Fruit fly (Drosophila melanogaster) whole organism, prepupa: ENCODE data around the gene CG15021.

Experiments
- Blimp-1 ChIP-seq: fragments of 200-800 bp; sonication (Bioruptor generic); optimal IDR thresholded peaks from 3 replicates; lab custom pipeline; 2017; ENCODE audit warnings: missing biosample characterization, missing genetic modification characterization, mild to moderate bottlenecking, moderate library complexity, missing genetic modification reagents
- CG10631 ChIP-seq: fragments of 200-800 bp; sonication (Bioruptor generic); optimal IDR thresholded peaks from 2 replicates; lab custom pipeline; 2016; ENCODE audit warnings: missing biosample characterization, missing genetic modification characterization
- CG10669 ChIP-seq: fragments of 200-800 bp; sonication (Bioruptor generic); optimal IDR thresholded peaks from 3 replicates; lab custom pipeline; 2018; ENCODE audit warnings: missing biosample characterization, mild to moderate bottlenecking, missing genetic modification characterization, moderate library complexity
- CG11762 ChIP-seq: fragments of 200-800 bp; sonication (Bioruptor generic); optimal IDR thresholded peaks from 3 replicates; lab custom pipeline; 2016; ENCODE audit warnings: missing biosample characterization, missing genetic modification characterization; ENCODE audit not compliant: insufficient read depth
- CG15336 ChIP-seq: fragments of 200-800 bp; sonication (Bioruptor generic); IDR thresholded peaks from 2 replicates; pipeline ENCODE4 v1.3.6; 2022; ENCODE audit warnings: missing biosample characterization, missing genetic modification characterization
- CG1621 ChIP-seq: fragments of 200-800 bp; sonication (Bioruptor generic); optimal IDR thresholded peaks from 3 replicates; lab custom pipeline; 2018; ENCODE audit warnings: missing biosample characterization, mild to moderate bottlenecking, missing genetic modification characterization
- CG16779 ChIP-seq: fragments of 200-800 bp; sonication (Bioruptor generic); optimal IDR thresholded peaks from 3 replicates; lab custom pipeline; 2017; ENCODE audit warnings: missing biosample characterization, mild to moderate bottlenecking, missing genetic modification characterization
- CG31627 ChIP-seq: fragments of 200-800 bp; sonication (Bioruptor generic); optimal IDR thresholded peaks from 3 replicates; lab custom pipeline; 2016; ENCODE audit warnings: missing biosample characterization, missing genetic modification characterization
- CG32006 ChIP-seq: fragments of 200-800 bp; sonication (Bioruptor generic); optimal IDR thresholded peaks from 3 replicates; lab custom pipeline; 2017; ENCODE audit warnings: missing biosample characterization, mild to moderate bottlenecking, missing genetic modification characterization
- CG3919 ChIP-seq: fragments of 200-800 bp; sonication (Bioruptor generic); optimal IDR thresholded peaks from 3 replicates; lab custom pipeline; 2016; ENCODE audit warnings: missing biosample characterization, missing genetic modification characterization
- CG4318 ChIP-seq: fragments of 200-800 bp; sonication (Bioruptor generic); optimal IDR thresholded peaks from 3 replicates; lab custom pipeline; 2017; ENCODE audit warnings: missing biosample characterization, mild to moderate bottlenecking, missing genetic modification characterization
- CG6163 ChIP-seq: fragments of 200-800 bp; sonication (Bioruptor generic); IDR thresholded peaks from 3 replicates; pipeline ENCODE4 v1.3.6; 2022; ENCODE audit warnings: missing biosample characterization, missing genetic modification characterization
- CG6276 ChIP-seq: fragments of 200-800 bp; sonication (Bioruptor generic); optimal IDR thresholded peaks from 2 replicates; lab custom pipeline; 2017; ENCODE audit warnings: missing biosample characterization, mild to moderate bottlenecking, missing genetic modification characterization
- CG6792 ChIP-seq: fragments of 200-800 bp; sonication (Bioruptor generic); optimal IDR thresholded peaks from 3 replicates; lab custom pipeline; 2016; ENCODE audit warnings: missing biosample characterization, missing genetic modification characterization
- CG6854 ChIP-seq: fragments of 200-800 bp; sonication (Bioruptor generic); optimal IDR thresholded peaks from 2 replicates; lab custom pipeline; 2017; ENCODE audit warnings: missing biosample characterization, mild to moderate bottlenecking, missing genetic modification characterization
- CG7368 ChIP-seq: fragments of 200-800 bp; sonication (Bioruptor generic); optimal IDR thresholded peaks from 3 replicates; lab custom pipeline; 2016; ENCODE audit warnings: missing biosample characterization, missing genetic modification characterization
- CG8119 ChIP-seq: fragments of 200-800 bp; sonication (Bioruptor generic); IDR thresholded peaks from 3 replicates; pipeline ENCODE4 v1.3.6; 2022; ENCODE audit warnings: missing biosample characterization, missing genetic modification characterization
- CG8632 ChIP-seq: fragments of 200-800 bp; sonication (Bioruptor generic); optimal IDR thresholded peaks from 3 replicates; lab custom pipeline; 2016; ENCODE audit warnings: missing biosample characterization, missing genetic modification characterization
- Eip75B ChIP-seq: fragments of 200-800 bp; sonication (Bioruptor generic); optimal IDR thresholded peaks from 3 replicates; lab custom pipeline; 2016; ENCODE audit warnings: missing biosample characterization, missing genetic modification characterization
- Eip78C ChIP-seq: fragments of 200-800 bp; sonication (Bioruptor generic); peaks from one replicate; lab custom pipeline; 2016; ENCODE audit warnings: missing biosample characterization, missing genetic modification characterization
- Eip93F ChIP-seq: fragments of 200-800 bp; sonication (Bioruptor generic); optimal IDR thresholded peaks from 2 replicates; lab custom pipeline; 2016; ENCODE audit warnings: missing biosample characterization, mild to moderate bottlenecking, missing genetic modification characterization
- Ets96B ChIP-seq: fragments of 200-800 bp; optimal IDR thresholded peaks from 2 replicates; lab custom pipeline; 2019; ENCODE audit warnings: missing biosample characterization, mild to moderate bottlenecking, missing genetic modification characterization, moderate library complexity
- Hr39 ChIP-seq: fragments of 200-800 bp; sonication (Bioruptor generic); optimal IDR thresholded peaks from 2 replicates; lab custom pipeline; 2016; ENCODE audit warnings: missing biosample characterization, missing genetic modification characterization
- Hr4 ChIP-seq: fragments of 200-800 bp; sonication (Bioruptor generic); optimal IDR thresholded peaks from 3 replicates; lab custom pipeline; 2016; ENCODE audit warnings: missing biosample characterization, missing genetic modification characterization
- Lpt ChIP-seq: fragments of 200-800 bp; sonication (Bioruptor generic); optimal IDR thresholded peaks from 3 replicates; lab custom pipeline; 2016; ENCODE audit warnings: missing biosample characterization, missing genetic modification characterization
- Met ChIP-seq: fragments of 200-800 bp; sonication (Bioruptor generic); optimal IDR thresholded peaks from 3 replicates; lab custom pipeline; 2016; ENCODE audit warnings: missing biosample characterization, missing genetic modification characterization
- OdsH ChIP-seq: fragments of 200-800 bp; sonication (Bioruptor generic); optimal IDR thresholded peaks from 3 replicates; lab custom pipeline; 2016; ENCODE audit warnings: missing biosample characterization, missing genetic modification characterization
- Smox ChIP-seq: fragments of 200-800 bp; sonication (Bioruptor generic); optimal IDR thresholded peaks from 3 replicates; lab custom pipeline; 2016; ENCODE audit warnings: missing biosample characterization, missing genetic modification characterization
- Sox102F ChIP-seq: fragments of 200-800 bp; sonication (Bioruptor generic); optimal IDR thresholded peaks from 2 replicates; lab custom pipeline; 2016; ENCODE audit warnings: missing biosample characterization, mild to moderate bottlenecking, missing genetic modification characterization
- Sox15 ChIP-seq: fragments of 200-800 bp; sonication (Bioruptor generic); optimal IDR thresholded peaks from 3 replicates; lab custom pipeline; 2016; ENCODE audit warnings: missing biosample characterization, missing genetic modification characterization
- achi ChIP-seq: fragments of 200-800 bp; sonication (Bioruptor generic); optimal IDR thresholded peaks from 3 replicates; lab custom pipeline; 2016; ENCODE audit warnings: missing biosample characterization, missing genetic modification characterization
- acj6 ChIP-seq: fragments of 200-800 bp; sonication (Bioruptor generic); optimal IDR thresholded peaks from 3 replicates; lab custom pipeline; 2016; ENCODE audit warnings: missing biosample characterization, missing genetic modification characterization
- cyc ChIP-seq: fragments of 200-800 bp; sonication (Bioruptor generic); optimal IDR thresholded peaks from 3 replicates; lab custom pipeline; 2016; ENCODE audit warnings: missing biosample characterization, missing genetic modification characterization
- dac ChIP-seq: fragments of 200-800 bp; sonication (Bioruptor generic); optimal IDR thresholded peaks from 2 replicates; lab custom pipeline; 2017; ENCODE audit warnings: missing biosample characterization, mild to moderate bottlenecking, missing genetic modification characterization
- eg ChIP-seq: fragments of 200-800 bp; sonication (Bioruptor generic); IDR thresholded peaks from 3 replicates; pipeline ENCODE4 v1.3.6; 2022; ENCODE audit warnings: missing biosample characterization, missing genetic modification characterization
- fd59A ChIP-seq: fragments of 200-800 bp; sonication (Bioruptor generic); optimal IDR thresholded peaks from 2 replicates; lab custom pipeline; 2017; ENCODE audit warnings: missing biosample characterization, mild to moderate bottlenecking, missing genetic modification characterization, missing genetic modification reagents
- fd85E ChIP-seq: fragments of 200-800 bp; sonication (Bioruptor generic); optimal IDR thresholded peaks from 3 replicates; lab custom pipeline; 2016; ENCODE audit warnings: missing biosample characterization, missing genetic modification characterization
- lz ChIP-seq: fragments of 200-800 bp; sonication (Bioruptor generic); optimal IDR thresholded peaks from 3 replicates; lab custom pipeline; 2016; ENCODE audit warnings: missing biosample characterization, missing genetic modification characterization
- net ChIP-seq: fragments of 200-800 bp; sonication (Bioruptor generic); optimal IDR thresholded peaks from 3 replicates; lab custom pipeline; 2016; ENCODE audit warnings: missing biosample characterization, missing genetic modification characterization
- pdm3 ChIP-seq: fragments of 200-800 bp; sonication (Bioruptor generic); optimal IDR thresholded peaks from 3 replicates; lab custom pipeline; 2016; ENCODE audit warnings: missing biosample characterization, missing genetic modification characterization
- salr ChIP-seq, 2 experiments: fragments of 200-800 bp; sonication (Bioruptor generic); optimal IDR thresholded peaks; 3 replicates each; lab custom pipeline; 2016 to 2018; ENCODE audit warnings: missing biosample characterization in 2 of 2, missing genetic modification characterization in 2 of 2, mild to moderate bottlenecking in 1 of 2
- spab ChIP-seq: fragments of 200-800 bp; sonication (Bioruptor generic); optimal IDR thresholded peaks from 2 replicates; lab custom pipeline; 2017; ENCODE audit warnings: missing biosample characterization, mild to moderate bottlenecking, missing genetic modification characterization, missing genetic modification reagents
- ss ChIP-seq, 2 experiments: fragments of 200-800 bp; sonication (Bioruptor generic); optimal IDR thresholded peaks; 2 replicates in 1 of 2; 3 replicates in 1 of 2; lab custom pipeline; 2017 to 2018; ENCODE audit warnings: mild to moderate bottlenecking in 2 of 2, missing biosample characterization in 2 of 2, missing genetic modification characterization in 2 of 2, moderate library complexity in 1 of 2
- svp ChIP-seq: fragments of 200-800 bp; sonication (Bioruptor generic); peaks from one replicate; lab custom pipeline; 2016; ENCODE audit warnings: missing biosample characterization, missing genetic modification characterization
- vri ChIP-seq: fragments of 200-800 bp; sonication (Bioruptor generic); optimal IDR thresholded peaks from 3 replicates; lab custom pipeline; 2016; ENCODE audit warnings: missing biosample characterization, mild to moderate bottlenecking, missing genetic modification characterization

CG15021 gene

dm6 chr3L:4471449-4471848 lies 34.9 kb downstream of the CG15021 start, which contains the start of gene CG32248:
Gene CG32248, plus strand, starts transcription at chr3L:4471749.
- TF ChIP-seq fd85E (GFP tag; lab: Kevin White, UChicago) (no peak), CG32006 (GFP tag; lab: Kevin White, UChicago) (no peak)

dm6 chr3L:4472768-4473167 lies 36.2 kb downstream of the CG15021 start, which contains the start of gene CG11349:
Gene CG11349, plus strand, starts transcription at chr3L:4473068.
- TF ChIP-seq CG7368 (GFP tag; lab: Kevin White, UChicago), result no peak
- no peak for TF ChIP-seq pdm3 (GFP tag; lab: Kevin White, UChicago)
- TF ChIP-seq CG6854 (GFP tag; lab: Kevin White, UChicago), result no peak
- no peak for TF ChIP-seq spab
- no peak for TF ChIP-seq Lpt (GFP tag; lab: Kevin White, UChicago)
- no peak for TF ChIP-seq CG3919 (GFP tag; lab: Kevin White, UChicago)
- TF ChIP-seq Blimp-1, result no peak
- no peak for TF ChIP-seq Sox15 (GFP tag; lab: Kevin White, UChicago)
- TF ChIP-seq CG8119 (GFP tag; lab: Robert Waterston, UW), result no peak
- TF ChIP-seq vri (GFP tag; lab: Kevin White, UChicago), result no peak
- no peak for TF ChIP-seq CG16779
- no peak for TF ChIP-seq CG1621
- TF ChIP-seq Smox, result no peak
- TF ChIP-seq Eip93F, result no peak
- TF ChIP-seq dac (GFP tag; lab: Kevin White, UChicago), result no peak
- no peak for TF ChIP-seq Eip78C (GFP tag; lab: Kevin White, UChicago)
- TF ChIP-seq, all 60 proteins: peak for 0

dm6 chr3L:4474946-4475470 lies 38.5 kb downstream of the CG15021 start:
- TF ChIP-seq dac (GFP tag; lab: Kevin White, UChicago) (peak; percentile 46), Met (GFP tag; lab: Kevin White, UChicago) (peak; percentile 37), CG3919 (GFP tag; lab: Kevin White, UChicago) (peak; percentile 71), CG10669 (GFP tag; lab: Kevin White, UChicago) (peak; percentile 48), Blimp-1 (no peak), salr (GFP tag; optimal IDR thresholded peaks at IDR 0.05; lab: Kevin White, UChicago) (peak in 1 of 2 experiments; percentile 35), fd59A (GFP tag; lab: Kevin White, UChicago) (peak; percentile 3), Smox (peak; percentile 17), CG16779 (peak; percentile 22), lz (GFP tag; lab: Kevin White, UChicago) (peak; percentile 23), ss (GFP tag; optimal IDR thresholded peaks at IDR 0.05; lab: Kevin White, UChicago) (peak in 1 of 2 experiments; percentile 62), svp (GFP tag; lab: Kevin White, UChicago) (peak; percentile 51), Hr4 (GFP tag; lab: Kevin White, UChicago) (peak; percentile 61), CG1621 (no peak), eg (GFP tag; lab: Robert Waterston, UW) (peak; percentile 83), Eip78C (GFP tag; lab: Kevin White, UChicago) (peak; percentile 90), Hr39 (GFP tag; lab: Kevin White, UChicago) (no peak), acj6 (peak; percentile 28), CG15336 (GFP tag; lab: Robert Waterston, UW) (peak; percentile 48; the same call in 1 of the 2 replicates), CG31627 (GFP tag; lab: Kevin White, UChicago) (no peak), CG6163 (GFP tag; lab: Robert Waterston, UW) (peak; percentile 82), CG4318 (GFP tag; lab: Kevin White, UChicago) (no peak), achi (GFP tag; lab: Kevin White, UChicago) (peak; percentile 52), cyc (peak; percentile 2), CG32006 (GFP tag; lab: Kevin White, UChicago) (peak; percentile 31), Ets96B (tag; lab: Kevin White, UChicago) (no peak), CG6854 (GFP tag; lab: Kevin White, UChicago) (no peak), CG6792 (GFP tag; lab: Kevin White, UChicago) (peak; percentile 6), vri (GFP tag; lab: Kevin White, UChicago) (peak; percentile 4), OdsH (GFP tag; lab: Kevin White, UChicago) (peak; percentile 50), net (peak; percentile 71), spab (peak; percentile 11), Sox102F (GFP tag; lab: Kevin White, UChicago) (peak; percentile 16), CG8632 (GFP tag; lab: Kevin White, UChicago) (peak; percentile 47), CG11762 (GFP tag; lab: Kevin White, UChicago) (peak; percentile 26), Sox15 (GFP tag; lab: Kevin White, UChicago) (no peak), CG6276 (GFP tag; lab: Kevin White, UChicago) (peak; percentile 28), Lpt (GFP tag; lab: Kevin White, UChicago) (no peak), CG10631 (GFP tag; lab: Kevin White, UChicago) (no peak), CG7368 (GFP tag; lab: Kevin White, UChicago) (peak; percentile 36), Eip75B (GFP tag; lab: Kevin White, UChicago) (peak; percentile 40), CG8119 (GFP tag; lab: Robert Waterston, UW) (peak; percentile 23; the same call in 1 of the 3 replicates)
